Worm (Caenorhabditis elegans): ENCODE measurements around the gene ctl-2.
"Not testable (repeated sequence)": the region's sequence is repeated elsewhere in the genome, so short reads cannot be mapped to it uniquely, and the experiment has no call there.

ce11 chrII:14301927-14302326 is at the start of gene ctl-2:
- not testable (repeated sequence) for TF ChIP-seq med-1 (GFP tag; optimal IDR thresholded peaks at IDR 0.05; ENCODE audit: insufficient read depth); ref-1 (GFP tag; conservative IDR thresholded peaks at IDR 0.05); ztf-29 (GFP tag; IDR thresholded peaks at IDR 0.05)

All from whole organism, midembryonic.